Worm (Caenorhabditis elegans): ENCODE data around the gene F09E5.11.

- TF ChIP-seq T22C8.4 (GFP tag; IDR thresholded peaks at IDR 0.05) (no peak), flt-1 (GFP tag; IDR thresholded peaks at IDR 0.05) (no peak), med-1 (GFP tag; optimal IDR thresholded peaks at IDR 0.05; ENCODE audit: insufficient read depth) (no peak), ztf-29 (GFP tag; IDR thresholded peaks at IDR 0.05) (no peak)
These were observed 19.7 kb upstream of the F09E5.11 start, which contains the start of gene prdx-2 for ce11 chrII:5377467-5378238.
